Fruit fly (Drosophila melanogaster) whole organism, prepupa: ENCODE results near the gene ND-15.
A peak's percentile ranks its signal among the peaks of the same experiment; 100 is the strongest.

ENCODE experiments used
- CG10631 ChIP-seq: fragments of 200-800 bp; sonication (Bioruptor generic); optimal IDR thresholded peaks from 2 replicates; lab custom pipeline; 2016; ENCODE audit warnings: missing biosample characterization, missing genetic modification characterization
- CG11762 ChIP-seq: fragments of 200-800 bp; sonication (Bioruptor generic); optimal IDR thresholded peaks from 3 replicates; lab custom pipeline; 2016; ENCODE audit warnings: missing biosample characterization, missing genetic modification characterization; ENCODE audit not compliant: insufficient read depth
- CG15336 ChIP-seq: fragments of 200-800 bp; sonication (Bioruptor generic); IDR thresholded peaks from 2 replicates; pipeline ENCODE4 v1.3.6; 2022; ENCODE audit warnings: missing biosample characterization, missing genetic modification characterization
- CG1621 ChIP-seq: fragments of 200-800 bp; sonication (Bioruptor generic); optimal IDR thresholded peaks from 3 replicates; lab custom pipeline; 2018; ENCODE audit warnings: missing biosample characterization, mild to moderate bottlenecking, missing genetic modification characterization
- CG16779 ChIP-seq: fragments of 200-800 bp; sonication (Bioruptor generic); optimal IDR thresholded peaks from 3 replicates; lab custom pipeline; 2017; ENCODE audit warnings: missing biosample characterization, mild to moderate bottlenecking, missing genetic modification characterization
- CG31627 ChIP-seq: fragments of 200-800 bp; sonication (Bioruptor generic); optimal IDR thresholded peaks from 3 replicates; lab custom pipeline; 2016; ENCODE audit warnings: missing biosample characterization, missing genetic modification characterization
- CG32006 ChIP-seq: fragments of 200-800 bp; sonication (Bioruptor generic); optimal IDR thresholded peaks from 3 replicates; lab custom pipeline; 2017; ENCODE audit warnings: missing biosample characterization, mild to moderate bottlenecking, missing genetic modification characterization
- CG4318 ChIP-seq: fragments of 200-800 bp; sonication (Bioruptor generic); optimal IDR thresholded peaks from 3 replicates; lab custom pipeline; 2017; ENCODE audit warnings: missing biosample characterization, mild to moderate bottlenecking, missing genetic modification characterization
- CG6163 ChIP-seq: fragments of 200-800 bp; sonication (Bioruptor generic); IDR thresholded peaks from 3 replicates; pipeline ENCODE4 v1.3.6; 2022; ENCODE audit warnings: missing biosample characterization, missing genetic modification characterization
- CG6276 ChIP-seq: fragments of 200-800 bp; sonication (Bioruptor generic); optimal IDR thresholded peaks from 2 replicates; lab custom pipeline; 2017; ENCODE audit warnings: missing biosample characterization, mild to moderate bottlenecking, missing genetic modification characterization
- CG6854 ChIP-seq: fragments of 200-800 bp; sonication (Bioruptor generic); optimal IDR thresholded peaks from 2 replicates; lab custom pipeline; 2017; ENCODE audit warnings: missing biosample characterization, mild to moderate bottlenecking, missing genetic modification characterization
- CG8632 ChIP-seq: fragments of 200-800 bp; sonication (Bioruptor generic); optimal IDR thresholded peaks from 3 replicates; lab custom pipeline; 2016; ENCODE audit warnings: missing biosample characterization, missing genetic modification characterization
- CG9139 ChIP-seq: fragments of 200-800 bp; sonication (Bioruptor generic); optimal IDR thresholded peaks from 3 replicates; lab custom pipeline; 2017; ENCODE audit warnings: missing biosample characterization, mild to moderate bottlenecking, missing genetic modification characterization
- Eip75B ChIP-seq: fragments of 200-800 bp; sonication (Bioruptor generic); optimal IDR thresholded peaks from 3 replicates; lab custom pipeline; 2016; ENCODE audit warnings: missing biosample characterization, missing genetic modification characterization
- Eip78C ChIP-seq: fragments of 200-800 bp; sonication (Bioruptor generic); peaks from one replicate; lab custom pipeline; 2016; ENCODE audit warnings: missing biosample characterization, missing genetic modification characterization
- Ets21C ChIP-seq: fragments of 200-800 bp; sonication (Bioruptor generic); optimal IDR thresholded peaks from 3 replicates; lab custom pipeline; 2016; ENCODE audit warnings: missing biosample characterization, missing genetic modification characterization
- Ets96B ChIP-seq: fragments of 200-800 bp; optimal IDR thresholded peaks from 2 replicates; lab custom pipeline; 2019; ENCODE audit warnings: missing biosample characterization, mild to moderate bottlenecking, missing genetic modification characterization, moderate library complexity
- Hr38 ChIP-seq: sonication (Bioruptor generic); optimal IDR thresholded peaks from 2 replicates; lab custom pipeline; 2016; ENCODE audit warnings: missing biosample characterization, missing genetic modification characterization
- Met ChIP-seq: fragments of 200-800 bp; sonication (Bioruptor generic); optimal IDR thresholded peaks from 3 replicates; lab custom pipeline; 2016; ENCODE audit warnings: missing biosample characterization, missing genetic modification characterization
- Sox102F ChIP-seq: fragments of 200-800 bp; sonication (Bioruptor generic); optimal IDR thresholded peaks from 2 replicates; lab custom pipeline; 2016; ENCODE audit warnings: missing biosample characterization, mild to moderate bottlenecking, missing genetic modification characterization
- Sox14 ChIP-seq: fragments of 200-800 bp; sonication (Bioruptor generic); optimal IDR thresholded peaks from 3 replicates; lab custom pipeline; 2016; ENCODE audit warnings: missing biosample characterization, missing genetic modification characterization
- Sox15 ChIP-seq: fragments of 200-800 bp; sonication (Bioruptor generic); optimal IDR thresholded peaks from 3 replicates; lab custom pipeline; 2016; ENCODE audit warnings: missing biosample characterization, missing genetic modification characterization
- achi ChIP-seq: fragments of 200-800 bp; sonication (Bioruptor generic); optimal IDR thresholded peaks from 3 replicates; lab custom pipeline; 2016; ENCODE audit warnings: missing biosample characterization, missing genetic modification characterization
- dac ChIP-seq: fragments of 200-800 bp; sonication (Bioruptor generic); optimal IDR thresholded peaks from 2 replicates; lab custom pipeline; 2017; ENCODE audit warnings: missing biosample characterization, mild to moderate bottlenecking, missing genetic modification characterization
- dsx ChIP-seq: fragments of 200-800 bp; optimal IDR thresholded peaks from 3 replicates; lab custom pipeline; 2019; ENCODE audit warnings: missing biosample characterization, mild to moderate bottlenecking, missing genetic modification characterization, moderate library complexity; ENCODE audit not compliant: poor library complexity, severe bottlenecking
- esn ChIP-seq: fragments of 200-800 bp; sonication (Bioruptor generic); optimal IDR thresholded peaks from 2 replicates; lab custom pipeline; 2016; ENCODE audit warnings: missing biosample characterization, mild to moderate bottlenecking, missing genetic modification characterization, moderate library complexity
- fkh ChIP-seq: fragments of 200-800 bp; sonication (Bioruptor generic); optimal IDR thresholded peaks from 3 replicates; lab custom pipeline; 2017; ENCODE audit warnings: missing biosample characterization, mild to moderate bottlenecking, missing genetic modification characterization, moderate library complexity
- net ChIP-seq: fragments of 200-800 bp; sonication (Bioruptor generic); optimal IDR thresholded peaks from 3 replicates; lab custom pipeline; 2016; ENCODE audit warnings: missing biosample characterization, missing genetic modification characterization
- pdm3 ChIP-seq: fragments of 200-800 bp; sonication (Bioruptor generic); optimal IDR thresholded peaks from 3 replicates; lab custom pipeline; 2016; ENCODE audit warnings: missing biosample characterization, missing genetic modification characterization
- salr ChIP-seq, 2 experiments: fragments of 200-800 bp; sonication (Bioruptor generic); optimal IDR thresholded peaks; 3 replicates each; lab custom pipeline; 2016 to 2018; ENCODE audit warnings: missing biosample characterization in 2 of 2, missing genetic modification characterization in 2 of 2, mild to moderate bottlenecking in 1 of 2
- svp ChIP-seq: fragments of 200-800 bp; sonication (Bioruptor generic); peaks from one replicate; lab custom pipeline; 2016; ENCODE audit warnings: missing biosample characterization, missing genetic modification characterization
- vri ChIP-seq: fragments of 200-800 bp; sonication (Bioruptor generic); optimal IDR thresholded peaks from 3 replicates; lab custom pipeline; 2016; ENCODE audit warnings: missing biosample characterization, mild to moderate bottlenecking, missing genetic modification characterization

Gene ND-15

DNA sequence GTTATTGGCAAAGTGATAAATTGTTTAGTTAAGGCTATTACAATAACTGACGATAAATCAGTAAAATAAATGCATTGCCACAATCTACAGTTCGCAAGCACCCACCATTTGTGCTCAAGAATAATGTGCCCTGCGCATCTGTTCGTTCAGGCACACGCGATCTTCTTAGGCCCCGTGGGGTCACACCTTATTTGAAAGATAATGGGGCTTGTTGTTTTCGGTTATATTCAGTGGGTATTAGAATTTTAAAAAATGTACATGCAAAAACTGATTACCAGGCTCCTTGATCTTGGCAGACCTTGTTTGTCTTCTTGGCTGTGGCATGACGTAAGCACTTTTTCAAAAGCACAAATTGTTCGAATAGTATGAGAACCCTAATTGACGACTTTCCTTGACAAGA is 7.5 kb upstream of the ND-15 start:
- TF ChIP-seq net (GFP tag; lab: Kevin White, UChicago) (no peak), CG4318 (GFP tag; lab: Kevin White, UChicago) (no peak), Sox14 (no peak), CG9139 (no peak), CG1621 (tag; lab: Kevin White, UChicago) (no peak), CG6854 (no peak), vri (no peak), CG32006 (GFP tag; lab: Kevin White, UChicago) (no peak), dac (GFP tag; lab: Kevin White, UChicago) (no peak), salr (GFP tag; optimal IDR thresholded peaks at IDR 0.05; lab: Kevin White, UChicago) (no peak)

DNA sequence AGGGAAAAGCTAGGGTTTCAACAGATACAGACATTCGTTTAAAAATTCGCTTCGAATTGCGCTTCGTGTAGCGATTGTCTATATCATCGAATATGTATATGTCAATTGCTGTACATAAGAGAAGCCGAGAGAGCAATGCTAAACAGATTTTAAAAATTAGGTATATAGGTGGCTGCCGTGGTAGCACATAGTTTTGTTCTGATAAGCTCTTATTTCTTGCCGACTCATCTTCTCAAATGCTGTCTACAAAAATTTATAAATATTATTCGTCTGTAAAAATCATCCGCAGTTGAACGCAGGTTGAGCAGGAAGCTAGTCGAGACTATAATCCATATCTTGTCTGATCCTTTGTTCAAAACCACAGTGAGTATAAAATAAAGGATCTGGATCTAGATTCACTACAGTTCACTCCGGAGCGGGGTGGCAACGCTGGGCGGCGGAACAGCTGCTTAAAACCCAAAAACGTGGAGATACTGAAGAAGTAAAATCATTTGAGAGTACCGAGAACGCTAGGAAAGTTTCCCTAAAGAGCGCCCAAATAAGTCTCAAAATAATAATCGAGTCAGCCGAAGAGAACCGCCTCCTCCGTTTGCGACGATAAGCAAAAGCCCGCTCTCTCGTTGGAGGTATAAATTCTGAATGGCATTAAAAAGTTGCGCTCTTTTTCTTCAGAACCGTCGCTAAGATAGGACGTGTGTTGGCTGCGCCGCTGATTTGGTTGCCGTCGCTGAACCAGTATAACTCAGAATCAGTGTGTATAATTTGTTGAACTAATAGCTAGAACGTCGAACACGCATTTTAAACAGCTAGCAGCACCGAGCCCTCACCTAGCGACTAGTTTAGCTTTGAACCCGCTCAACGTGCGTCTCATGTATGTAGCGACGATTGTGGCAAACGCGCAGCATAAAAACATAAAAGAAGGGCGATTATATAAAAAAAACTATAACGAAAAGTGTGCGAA is 6.8 kb upstream of the ND-15 start:
- TF ChIP-seq Met (GFP tag; lab: Kevin White, UChicago) (no peak), CG6163 (no peak), Sox15 (no peak), CG6854 (peak; percentile 71), Sox14 (peak; percentile 86), Eip75B (GFP tag; lab: Kevin White, UChicago) (no peak), esn (peak; percentile 6), Hr38 (no peak), Eip78C (GFP tag; lab: Kevin White, UChicago) (peak; percentile 47)
- TF ChIP-seq, all 60 proteins: peak for 4

DNA sequence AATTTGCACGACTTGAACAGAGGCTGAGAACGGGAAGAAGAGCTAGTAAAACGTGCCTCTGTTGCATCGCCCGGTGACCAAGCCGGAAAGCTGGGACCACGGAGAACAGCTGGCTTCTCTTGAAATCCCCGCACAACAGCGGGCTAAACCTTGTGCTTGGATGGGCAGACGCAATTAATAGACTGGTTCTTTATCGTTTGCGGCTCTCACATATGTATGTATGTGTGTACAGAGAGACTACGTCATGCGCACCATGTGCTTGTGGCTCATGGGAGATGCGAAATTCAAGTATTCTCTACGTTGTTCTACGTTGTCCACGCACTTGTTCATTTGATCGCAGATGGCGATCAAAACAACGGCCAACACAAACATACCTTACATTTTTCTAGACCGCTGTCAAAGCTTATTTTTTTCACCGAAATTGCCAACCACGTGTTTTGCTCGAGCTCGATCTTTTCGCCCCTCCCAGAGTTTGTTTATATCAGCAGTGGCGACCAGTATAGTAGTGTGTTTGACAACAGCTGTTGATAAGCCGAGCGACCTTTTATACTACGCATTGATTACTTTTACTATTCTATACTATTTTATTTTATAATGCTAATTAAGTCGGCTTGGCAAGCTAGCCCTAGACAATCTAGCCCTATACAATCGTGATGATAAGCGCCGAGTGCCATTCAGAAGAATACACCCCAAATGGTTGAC is 5.3 kb upstream of the ND-15 start:
- no peak for TF ChIP-seq Sox102F
- no peak for TF ChIP-seq CG16779 (tag; lab: Kevin White, UChicago)
- no peak for TF ChIP-seq CG6163
- TF ChIP-seq esn, result no peak
- no peak for TF ChIP-seq CG11762 (GFP tag; lab: Kevin White, UChicago)
- TF ChIP-seq CG6276 (GFP tag; lab: Kevin White, UChicago), result no peak
- TF ChIP-seq fkh (GFP tag; lab: Kevin White, UChicago), result peak; percentile 32
- peak; percentile 68 for TF ChIP-seq svp (GFP tag; lab: Kevin White, UChicago)
- TF ChIP-seq Ets96B (tag; lab: Kevin White, UChicago), result no peak
- no peak for TF ChIP-seq CG10631 (GFP tag; lab: Kevin White, UChicago)
- no peak for TF ChIP-seq dac (GFP tag; lab: Kevin White, UChicago)
- TF ChIP-seq CG15336 (GFP tag; lab: Robert Waterston, UW), result 0 out of 2 replicates have a peak, but pooled peaks have one; percentile 36
- peak; percentile 85 for TF ChIP-seq CG1621 (tag; lab: Kevin White, UChicago)

DNA sequence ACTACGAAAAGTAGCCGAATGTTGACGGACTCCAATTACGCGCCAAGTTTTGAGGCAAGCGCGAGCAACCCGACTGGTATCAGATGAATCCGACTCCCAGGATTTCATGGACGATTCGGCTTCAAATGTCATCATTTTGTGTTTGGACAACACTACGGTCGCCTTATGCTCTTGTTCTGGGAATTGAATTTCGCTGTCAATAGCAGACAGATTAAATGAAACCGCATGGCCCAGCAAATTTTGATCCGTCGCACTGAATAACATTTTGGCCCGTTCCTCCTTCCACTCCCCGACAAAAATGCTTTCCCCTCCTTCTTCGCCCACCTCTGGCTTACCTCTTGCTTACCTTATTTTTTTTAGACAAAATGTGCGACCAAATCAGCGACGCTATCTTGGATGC is 4.5 kb upstream of the ND-15 start:
- TF ChIP-seq Sox14 (no peak), CG32006 (GFP tag; lab: Kevin White, UChicago) (no peak), CG6276 (GFP tag; lab: Kevin White, UChicago) (no peak), Ets21C (GFP tag; lab: Kevin White, UChicago) (no peak), pdm3 (GFP tag; lab: Kevin White, UChicago) (no peak), achi (GFP tag; lab: Kevin White, UChicago) (no peak), dac (GFP tag; lab: Kevin White, UChicago) (no peak), CG31627 (GFP tag; lab: Kevin White, UChicago) (no peak), CG8632 (GFP tag; lab: Kevin White, UChicago) (no peak), CG10631 (GFP tag; lab: Kevin White, UChicago) (no peak), dsx (GFP tag; lab: Kevin White, UChicago) (no peak)
- TF ChIP-seq, all 60 proteins: peak for 0
